Worm (Caenorhabditis elegans): Measurements from ENCODE around the gene F26F12.5.

The F26F12.5 gene

ce11 chrV:5865085-5865484 lies at the start of gene F26F12.5:
TSS of gene F26F12.5 (minus strand) at chrV:5865185.
- TF ChIP-seq C08G9.2 (tag; optimal IDR thresholded peaks at IDR 0.05): no peak
- TF ChIP-seq madf-2 (tag; optimal IDR thresholded peaks at IDR 0.05): no peak
- no peak for TF ChIP-seq sox-2 (GFP tag; IDR thresholded peaks at IDR 0.05)
- TF ChIP-seq eyg-1 (tag; optimal IDR thresholded peaks at IDR 0.05): no peak
- TF ChIP-seq syd-9 (tag; optimal IDR thresholded peaks at IDR 0.05): no peak
- no peak for TF ChIP-seq sdc-2 (tag; optimal IDR thresholded peaks at IDR 0.05)
- TF ChIP-seq dve-1 (tag; optimal IDR thresholded peaks at IDR 0.05): no peak
- TF ChIP-seq tbx-7 (tag; optimal IDR thresholded peaks at IDR 0.05): no peak
- TF ChIP-seq ceh-45 (GFP tag; IDR thresholded peaks at IDR 0.05): no peak
- TF ChIP-seq ztf-16 (tag; optimal IDR thresholded peaks at IDR 0.05): no peak
- no peak for TF ChIP-seq C38D4.7 (GFP tag; optimal IDR thresholded peaks at IDR 0.05)
- TF ChIP-seq ttx-3 (tag; optimal IDR thresholded peaks at IDR 0.05): no peak
- no peak for TF ChIP-seq lim-6 (tag; optimal IDR thresholded peaks at IDR 0.05)
- no peak for TF ChIP-seq ceh-19 (GFP tag; optimal IDR thresholded peaks at IDR 0.05)
- no peak for TF ChIP-seq K02D7.2 (tag; optimal IDR thresholded peaks at IDR 0.05)
- no peak for TF ChIP-seq gmeb-2 (tag; optimal IDR thresholded peaks at IDR 0.05)

ce11 chrV:5912426-5912825 lies 47.4 kb upstream of the F26F12.5 start, which contains the start of gene C04E6.13:
TSS of gene C04E6.13 (plus strand) at chrV:5912726.
- TF ChIP-seq tbx-2 (tag; optimal IDR thresholded peaks at IDR 0.05): no peak
- no peak for TF ChIP-seq madf-2 (tag; optimal IDR thresholded peaks at IDR 0.05)
- no peak for TF ChIP-seq ceh-19 (GFP tag; optimal IDR thresholded peaks at IDR 0.05)
- no peak for TF ChIP-seq sox-2 (GFP tag; IDR thresholded peaks at IDR 0.05)
- no peak for TF ChIP-seq hlh-13 (GFP tag; optimal IDR thresholded peaks at IDR 0.05)
- no peak for TF ChIP-seq F13H6.1 (tag; optimal IDR thresholded peaks at IDR 0.05)
- no peak for TF ChIP-seq C08G9.2 (tag; optimal IDR thresholded peaks at IDR 0.05)
- no peak for TF ChIP-seq ceh-9 (tag; optimal IDR thresholded peaks at IDR 0.05)

ce11 chrV:5907090-5907489 lies 42.1 kb upstream of the F26F12.5 start, which contains the start of gene C04E6.4:
TSS of gene C04E6.4 (plus strand) at chrV:5907390.
- no peak for TF ChIP-seq K09A11.1 (tag; optimal IDR thresholded peaks at IDR 0.05; ENCODE audit: insufficient read depth)
- TF ChIP-seq zip-5 (tag; optimal IDR thresholded peaks at IDR 0.05): no peak
- TF ChIP-seq che-1 (tag; optimal IDR thresholded peaks at IDR 0.05): no peak
- TF ChIP-seq Y22D7AL.16 (tag; optimal IDR thresholded peaks at IDR 0.05): no peak
- no peak for TF ChIP-seq unc-55 (GFP tag; optimal IDR thresholded peaks at IDR 0.05)
- no peak for TF ChIP-seq pha-2 (tag; optimal IDR thresholded peaks at IDR 0.05)
- no peak for TF ChIP-seq ama-1 (optimal IDR thresholded peaks at IDR 0.05)
- TF ChIP-seq C08G9.2 (tag; optimal IDR thresholded peaks at IDR 0.05): no peak
- TF ChIP-seq ceh-24 (tag; optimal IDR thresholded peaks at IDR 0.05): no peak
- no peak for TF ChIP-seq tbx-7 (tag; optimal IDR thresholded peaks at IDR 0.05)
- TF ChIP-seq K02D7.2 (tag; optimal IDR thresholded peaks at IDR 0.05): no peak
- no peak for TF ChIP-seq pha-4 (tag; optimal IDR thresholded peaks at IDR 0.05)
- no peak for TF ChIP-seq ahr-1 (tag; optimal IDR thresholded peaks at IDR 0.05)
- no peak for TF ChIP-seq odd-2 (tag; optimal IDR thresholded peaks at IDR 0.05)
- TF ChIP-seq syd-9 (tag; optimal IDR thresholded peaks at IDR 0.05): no peak
- TF ChIP-seq ceh-18 (tag; optimal IDR thresholded peaks at IDR 0.05): no peak
- no peak for TF ChIP-seq ceh-2 (tag; optimal IDR thresholded peaks at IDR 0.05)
- no peak for TF ChIP-seq C38D4.7 (GFP tag; optimal IDR thresholded peaks at IDR 0.05)

- no peak for TF ChIP-seq nhr-11 (tag; optimal IDR thresholded peaks at IDR 0.05)
- no peak for TF ChIP-seq madf-2 (tag; optimal IDR thresholded peaks at IDR 0.05)
- TF ChIP-seq Y22D7AL.16 (tag; optimal IDR thresholded peaks at IDR 0.05): no peak
- TF ChIP-seq odd-2 (tag; optimal IDR thresholded peaks at IDR 0.05): no peak
- TF ChIP-seq sdc-2 (tag; optimal IDR thresholded peaks at IDR 0.05): no peak
- TF ChIP-seq ceh-22 (tag; optimal IDR thresholded peaks at IDR 0.05): no peak
- no peak for TF ChIP-seq ceh-2 (tag; optimal IDR thresholded peaks at IDR 0.05)
- no peak for TF ChIP-seq sox-2 (GFP tag; IDR thresholded peaks at IDR 0.05)
- TF ChIP-seq fkh-6 (tag; optimal IDR thresholded peaks at IDR 0.05): no peak
- no peak for TF ChIP-seq unc-42 (tag; optimal IDR thresholded peaks at IDR 0.05)
- no peak for TF ChIP-seq ahr-1 (tag; optimal IDR thresholded peaks at IDR 0.05)
- no peak for TF ChIP-seq zip-5 (tag; optimal IDR thresholded peaks at IDR 0.05)
- TF ChIP-seq nhr-232 (tag; optimal IDR thresholded peaks at IDR 0.05): no peak
- no peak for TF ChIP-seq ceh-45 (GFP tag; IDR thresholded peaks at IDR 0.05)
- TF ChIP-seq hlh-13 (GFP tag; optimal IDR thresholded peaks at IDR 0.05): no peak
- no peak for TF ChIP-seq C38D4.7 (GFP tag; optimal IDR thresholded peaks at IDR 0.05)
- no peak for TF ChIP-seq tbx-2 (tag; optimal IDR thresholded peaks at IDR 0.05)
- TF ChIP-seq sox-4 (tag; optimal IDR thresholded peaks at IDR 0.05): no peak
- TF ChIP-seq gmeb-2 (tag; optimal IDR thresholded peaks at IDR 0.05): no peak
- TF ChIP-seq fax-1 (tag; optimal IDR thresholded peaks at IDR 0.05): no peak
These were observed 41.3 kb upstream of the F26F12.5 start, which contains the start of gene srd-15 for ce11 chrV:5906252-5906651. TSS of gene srd-15 (minus strand) at chrV:5906352.

All from whole organism, late embryonic.